Worm (Caenorhabditis elegans) whole organism, young adult: ENCODE measurements around the gene spat-3.

Experiments used
- B0035.1 ChIP-seq: sonication (generic microtip); optimal IDR thresholded peaks from 2 replicates; lab custom pipeline; 2016; ENCODE audit warnings: missing genetic modification characterization, mild to moderate bottlenecking, missing compliant biosample characterization, missing genotype, missing genetic modification reagents
- F39B2.1 ChIP-seq: fragments of 200-800 bp; sonication (Bioruptor generic); IDR thresholded peaks from 2 replicates; pipeline ENCODE4 v1.3.6; 2022; ENCODE audit warnings: missing genetic modification reagents, missing genetic modification characterization, missing compliant biosample characterization
- T07F8.4 ChIP-seq: sonication (generic microtip); optimal IDR thresholded peaks from 2 replicates; lab custom pipeline; 2016; ENCODE audit warnings: mild to moderate bottlenecking, missing genetic modification characterization, moderate library complexity, missing compliant biosample characterization
- Y53F4B.3 ChIP-seq: fragments of 200-800 bp; sonication (Bioruptor generic); IDR thresholded peaks from 2 replicates; pipeline ENCODE4 v1.3.6; 2022; ENCODE audit warnings: missing genetic modification reagents, missing genetic modification characterization, missing compliant biosample characterization
- Y67H2A.10 ChIP-seq: fragments of 200-800 bp; sonication (Bioruptor generic); conservative IDR thresholded peaks from 2 replicates; pipeline ENCODE4 v1.3.6; 2022; ENCODE audit warnings: missing genetic modification reagents, missing genetic modification characterization, missing compliant biosample characterization
- Y79H2A.3 ChIP-seq: fragments of 200-800 bp; sonication (Bioruptor generic); conservative IDR thresholded peaks from 2 replicates; pipeline ENCODE4 v1.3.6; 2022; ENCODE audit warnings: missing genetic modification reagents, missing genetic modification characterization, missing compliant biosample characterization
- ZK185.1 ChIP-seq: sonication (generic microtip); optimal IDR thresholded peaks from 2 replicates; lab custom pipeline; 2016; ENCODE audit warnings: mild to moderate bottlenecking, missing genetic modification characterization, missing compliant biosample characterization; ENCODE audit not compliant: poor library complexity, severe bottlenecking
- akir-1 ChIP-seq: fragments of 200-800 bp; sonication (Bioruptor generic); optimal IDR thresholded peaks from 2 replicates; lab custom pipeline; 2018; ENCODE audit warnings: mild to moderate bottlenecking, missing genetic modification characterization, moderate library complexity, missing compliant biosample characterization
- attf-6 ChIP-seq: fragments of 200-800 bp; sonication (Bioruptor generic); IDR thresholded peaks from 2 replicates; pipeline ENCODE4 v1.3.6; 2022; ENCODE audit warnings: missing genetic modification reagents, missing genetic modification characterization, missing compliant biosample characterization
- bed-1 ChIP-seq: fragments of 200-800 bp; sonication (Bioruptor generic); IDR thresholded peaks from 2 replicates; pipeline ENCODE4 v1.3.6; 2022; ENCODE audit warnings: missing genetic modification reagents, missing genetic modification characterization, missing compliant biosample characterization
- bed-2 ChIP-seq: fragments of 200-800 bp; sonication (Bioruptor generic); IDR thresholded peaks from 2 replicates; pipeline ENCODE4 v1.3.6; 2022; ENCODE audit warnings: missing genetic modification reagents, missing genetic modification characterization, missing compliant biosample characterization
- ceh-58 ChIP-seq: fragments of 200-800 bp; sonication (Bioruptor generic); IDR thresholded peaks from 2 replicates; pipeline ENCODE4 v1.3.6; 2022; ENCODE audit warnings: missing genetic modification characterization, missing compliant biosample characterization
- dox-1 ChIP-seq: fragments of 200-800 bp; sonication (Bioruptor generic); IDR thresholded peaks from 2 replicates; pipeline ENCODE4 v1.3.6; 2022; ENCODE audit warnings: missing genetic modification reagents, missing genetic modification characterization, missing compliant biosample characterization
- dpl-1 ChIP-seq: fragments of 150-350 bp; optimal IDR thresholded peaks from 2 replicates; lab custom pipeline; 2014; ENCODE audit warnings: missing biosample characterization, missing genetic modification reagents, missing genetic modification characterization
- egl-18 ChIP-seq: fragments of 200-800 bp; sonication (Bioruptor generic); IDR thresholded peaks from 2 replicates; pipeline ENCODE4 v1.3.6; 2022; ENCODE audit warnings: missing genetic modification reagents, missing genetic modification characterization, missing compliant biosample characterization
- ekl-4 ChIP-seq: fragments of 200-800 bp; sonication (Bioruptor generic); IDR thresholded peaks from 2 replicates; pipeline ENCODE4 v1.3.6; 2022; ENCODE audit warnings: missing genetic modification reagents, missing genetic modification characterization, missing compliant biosample characterization
- fkh-3 ChIP-seq: sonication (generic microtip); optimal IDR thresholded peaks from 2 replicates; lab custom pipeline; 2016; ENCODE audit warnings: mild to moderate bottlenecking, missing genetic modification characterization, missing compliant biosample characterization
- hlh-12 ChIP-seq: sonication (generic microtip); optimal IDR thresholded peaks from 2 replicates; lab custom pipeline; 2016; ENCODE audit warnings: missing genetic modification characterization, missing compliant biosample characterization
- hrde-1 ChIP-seq: sonication (generic microtip); optimal IDR thresholded peaks from 2 replicates; lab custom pipeline; 2016; ENCODE audit warnings: missing genetic modification characterization, mild to moderate bottlenecking, missing compliant biosample characterization, moderate library complexity, missing genotype, missing genetic modification reagents, borderline replicate concordance
- lag-1 ChIP-seq: fragments of 200-800 bp; sonication (Bioruptor generic); IDR thresholded peaks from 2 replicates; pipeline ENCODE4 v1.3.6; 2022; ENCODE audit warnings: missing genetic modification reagents, missing genetic modification characterization, missing compliant biosample characterization
- lir-1 ChIP-seq: fragments of 200-800 bp; sonication (Bioruptor generic); conservative IDR thresholded peaks from 2 replicates; pipeline ENCODE4 v1.3.6; 2022; ENCODE audit warnings: missing genetic modification reagents, missing genetic modification characterization, missing compliant biosample characterization
- lsl-1 ChIP-seq: fragments of 200-800 bp; sonication (Bioruptor generic); optimal IDR thresholded peaks from 2 replicates; lab custom pipeline; 2018; ENCODE audit warnings: mild to moderate bottlenecking, missing genetic modification characterization, moderate library complexity, missing compliant biosample characterization
- lsy-27 ChIP-seq: sonication (generic microtip); optimal IDR thresholded peaks from 2 replicates; lab custom pipeline; 2017; ENCODE audit warnings: missing genetic modification characterization, mild to moderate bottlenecking, missing compliant biosample characterization, antibody characterized with exemption, missing genotype, borderline replicate concordance; ENCODE audit not compliant: insufficient read depth
- madf-10 ChIP-seq: sonication (generic microtip); optimal IDR thresholded peaks from 2 replicates; lab custom pipeline; 2016; ENCODE audit warnings: mild to moderate bottlenecking, missing genetic modification characterization, missing compliant biosample characterization
- madf-3 ChIP-seq: fragments of 200-800 bp; sonication (Bioruptor generic); IDR thresholded peaks from 2 replicates; pipeline ENCODE4 v1.3.6; 2022; ENCODE audit warnings: missing genetic modification reagents, missing genetic modification characterization, missing compliant biosample characterization
- madf-8 ChIP-seq: fragments of 200-800 bp; sonication (Bioruptor generic); conservative IDR thresholded peaks from 2 replicates; pipeline ENCODE4 v1.3.6; 2022; ENCODE audit warnings: missing genetic modification reagents, missing genetic modification characterization, missing compliant biosample characterization
- mes-4 ChIP-seq: sonication (generic microtip); optimal IDR thresholded peaks from 2 replicates; lab custom pipeline; 2016; ENCODE audit warnings: missing genotype, missing genetic modification characterization, missing compliant biosample characterization
- mxl-1 ChIP-seq: sonication (generic microtip); optimal IDR thresholded peaks from 2 replicates; lab custom pipeline; 2016; ENCODE audit warnings: missing genetic modification characterization, missing compliant biosample characterization
- nhr-120 ChIP-seq: fragments of 200-800 bp; sonication (Bioruptor generic); IDR thresholded peaks from 2 replicates; pipeline ENCODE4 v1.3.6; 2022; ENCODE audit warnings: missing genetic modification characterization, missing compliant biosample characterization
- nhr-90 ChIP-seq: sonication (generic microtip); optimal IDR thresholded peaks from 2 replicates; lab custom pipeline; 2016; ENCODE audit warnings: missing genotype, mild to moderate bottlenecking, missing genetic modification characterization, missing compliant biosample characterization
- pbrm-1 ChIP-seq: fragments of 200-800 bp; sonication (Bioruptor generic); IDR thresholded peaks from 2 replicates; pipeline ENCODE4 v1.3.6; 2022; ENCODE audit warnings: missing genetic modification reagents, missing genetic modification characterization, missing compliant biosample characterization
- repo-1 ChIP-seq: sonication (generic microtip); optimal IDR thresholded peaks from 2 replicates; lab custom pipeline; 2017; ENCODE audit warnings: mild to moderate bottlenecking, missing genetic modification characterization, missing compliant biosample characterization
- snpc-1.1 ChIP-seq: sonication (generic microtip); optimal IDR thresholded peaks from 2 replicates; lab custom pipeline; 2017; ENCODE audit warnings: missing genetic modification characterization, mild to moderate bottlenecking, missing compliant biosample characterization, antibody characterized with exemption, moderate library complexity, missing genotype, missing genetic modification reagents; ENCODE audit not compliant: insufficient read depth
- snpc-4 ChIP-seq, 5 experiments: fragments of 150-350 bp in 1 of 5; sonication (generic microtip) in 4 of 5; optimal IDR thresholded peaks; 2 replicates each; lab custom pipeline; 2014 to 2018; ENCODE audit warnings: missing genetic modification characterization in 5 of 5, missing biosample characterization in 3 of 5, antibody characterized with exemption in 2 of 5, mild to moderate bottlenecking in 2 of 5, missing compliant biosample characterization in 2 of 5, missing genotype in 2 of 5, moderate library complexity in 2 of 5, missing genetic modification reagents in 1 of 5
- tbp1 ChIP-seq: fragments of 200-800 bp; sonication (Bioruptor generic); optimal IDR thresholded peaks from 2 replicates; lab custom pipeline; 2018; ENCODE audit warnings: mild to moderate bottlenecking, missing genetic modification characterization, missing compliant biosample characterization
- xnd-1 ChIP-seq: sonication (generic microtip); optimal IDR thresholded peaks from 2 replicates; lab custom pipeline; 2016; ENCODE audit warnings: missing genotype, missing genetic modification reagents, missing genetic modification characterization, missing compliant biosample characterization
- ztf-22 ChIP-seq: fragments of 200-800 bp; sonication (Bioruptor generic); optimal IDR thresholded peaks from 2 replicates; lab custom pipeline; 2018; ENCODE audit warnings: mild to moderate bottlenecking, missing genetic modification characterization, moderate library complexity, missing compliant biosample characterization
- ztf-3 ChIP-seq: fragments of 200-800 bp; sonication (Bioruptor generic); optimal IDR thresholded peaks from 2 replicates; lab custom pipeline; 2018; ENCODE audit warnings: mild to moderate bottlenecking, missing genetic modification characterization, missing compliant biosample characterization

Gene spat-3

DNA sequence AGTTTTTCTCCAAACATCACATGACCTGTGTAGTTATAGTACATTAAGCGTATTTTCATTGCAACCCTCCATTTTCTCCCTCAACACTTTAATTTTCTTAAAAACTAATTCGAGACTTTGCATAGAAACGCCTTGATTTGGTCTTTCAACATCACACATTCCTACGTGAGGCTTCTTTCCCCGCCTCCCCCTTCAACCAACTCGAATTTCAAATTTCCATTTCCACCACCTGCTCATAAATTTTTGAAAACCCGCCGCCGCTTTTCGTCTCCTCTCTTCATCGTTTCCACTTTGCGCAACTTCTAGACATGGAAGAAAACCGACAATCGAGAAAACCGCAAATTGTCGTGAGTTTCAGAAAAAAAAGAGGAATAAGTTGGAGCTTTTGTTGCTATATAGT is 27.8 kb downstream of the spat-3 start, which contains the start of gene C05E11.3:
Gene C05E11.3, plus strand, starts transcription at position 301 of the 400 bp plus-strand sequence.
- TF ChIP-seq mxl-1 (tag; lab: Kevin White, UChicago) (no peak), lir-1 (GFP tag; lab: Robert Waterston, UW) (no peak), snpc-1.1 (tag; lab: Kevin White, UChicago) (no peak), ztf-3 (GFP tag; lab: Kevin White, UChicago) (no peak), tbp1 (GFP tag; lab: Kevin White, UChicago) (no peak), nhr-90 (tag; lab: Kevin White, UChicago) (no peak), T07F8.4 (tag; lab: Kevin White, UChicago) (no peak), ekl-4 (no peak), pbrm-1 (GFP tag; lab: Robert Waterston, UW) (no peak), hrde-1 (no peak), madf-3 (GFP tag; lab: Robert Waterston, UW) (no peak), mes-4 (tag; lab: Kevin White, UChicago) (no peak), repo-1 (tag; lab: Kevin White, UChicago) (no peak), lsy-27 (tag; lab: Kevin White, UChicago) (no peak), lsl-1 (GFP tag; lab: Kevin White, UChicago) (no peak), Y67H2A.10 (GFP tag; lab: Robert Waterston, UW) (no peak), egl-18 (GFP tag; lab: Robert Waterston, UW) (no peak)

DNA sequence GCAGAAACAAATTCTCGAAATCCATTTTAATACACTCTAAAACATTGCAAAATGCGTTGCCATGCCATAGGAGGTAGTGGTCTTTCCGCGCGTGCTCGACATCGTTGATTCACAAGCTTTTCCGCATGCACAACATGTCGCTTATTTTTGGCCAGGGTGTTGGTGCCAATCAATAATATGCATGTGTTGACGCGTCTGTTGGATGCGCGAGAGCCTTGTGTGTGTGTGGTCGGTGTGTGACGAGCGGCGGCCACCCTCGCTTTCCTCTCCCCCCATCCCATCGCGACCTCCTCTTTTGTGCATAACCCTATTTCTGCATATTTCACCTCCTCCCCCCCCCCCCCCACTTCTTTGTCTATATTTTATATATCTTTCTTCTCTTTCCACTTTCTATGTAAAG is 29.5 kb downstream of the spat-3 start:
- TF ChIP-seq dox-1 (GFP tag; lab: Robert Waterston, UW): no peak
- TF ChIP-seq, all 124 proteins: peak for 0

DNA sequence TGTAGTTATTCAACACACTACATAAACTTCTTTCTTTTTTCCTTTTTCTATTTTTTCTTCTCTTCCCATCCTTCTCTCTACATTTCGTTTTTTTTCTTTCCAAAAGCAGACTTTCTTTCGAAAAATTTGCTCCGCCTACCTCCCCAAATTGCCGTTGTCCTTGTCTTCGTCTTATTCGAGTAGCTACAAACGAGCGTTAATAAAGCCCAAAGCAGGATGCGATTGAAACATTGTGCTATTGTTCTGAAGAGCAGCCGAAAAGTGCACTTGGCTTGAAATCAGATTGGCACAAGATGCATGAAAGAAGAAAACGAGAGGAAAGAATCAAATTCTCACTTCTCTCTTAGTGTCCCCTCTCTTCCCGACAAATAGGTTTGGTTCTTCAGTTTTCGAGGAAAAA is 30.9 kb downstream of the spat-3 start:
- TF ChIP-seq F39B2.1 (GFP tag; lab: Robert Waterston, UW) (no peak), tbp1 (GFP tag; lab: Kevin White, UChicago) (no peak), ZK185.1 (tag; lab: Kevin White, UChicago) (no peak), nhr-120 (GFP tag; lab: Robert Waterston, UW) (no peak), bed-1 (GFP tag; lab: Robert Waterston, UW) (no peak), snpc-4 (GFP tag; optimal IDR thresholded peaks at IDR 0.05; lab: Kevin White, UChicago) (no peak), snpc-4 (tag; optimal IDR thresholded peaks at IDR 0.05; lab: Kevin White, UChicago) (no peak), Y53F4B.3 (GFP tag; lab: Robert Waterston, UW) (no peak), B0035.1 (tag; lab: Kevin White, UChicago) (no peak), lag-1 (GFP tag; lab: Robert Waterston, UW) (no peak), madf-10 (tag; lab: Kevin White, UChicago) (no peak), fkh-3 (tag; lab: Kevin White, UChicago) (no peak), egl-18 (GFP tag; lab: Robert Waterston, UW) (no peak), akir-1 (no peak)
- TF ChIP-seq, all 124 proteins: peak for 0

DNA sequence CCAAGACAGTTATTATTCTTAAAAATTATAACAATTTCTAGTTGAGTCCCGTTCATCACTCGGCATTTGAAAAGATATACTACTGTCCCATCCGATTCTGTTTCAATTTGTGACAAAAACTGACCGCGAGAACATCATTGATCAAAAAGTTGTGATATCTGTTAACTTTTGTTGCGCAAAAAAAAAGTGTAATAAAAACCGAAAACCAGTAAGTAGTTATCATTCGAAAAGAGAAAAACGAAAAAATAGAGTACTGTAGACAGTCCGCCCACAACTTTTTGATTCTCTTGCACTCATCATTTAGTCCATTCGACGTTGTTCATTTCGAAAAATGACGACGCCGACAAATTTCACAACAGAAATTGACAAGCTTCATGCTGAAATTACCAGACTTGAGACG is 34.6 kb downstream of the spat-3 start, which contains the start of gene amt-1:
Gene amt-1, plus strand, starts transcription at position 301 of the 400 bp plus-strand sequence.
- TF ChIP-seq hlh-12 (no peak), bed-2 (GFP tag; lab: Robert Waterston, UW) (no peak), dpl-1 (GFP tag; lab: Kevin White, UChicago) (no peak), ceh-58 (GFP tag; lab: Robert Waterston, UW) (no peak), ztf-22 (GFP tag; lab: Kevin White, UChicago) (no peak), F39B2.1 (GFP tag; lab: Robert Waterston, UW) (no peak), xnd-1 (no peak), Y79H2A.3 (GFP tag; lab: Robert Waterston, UW) (no peak), madf-8 (no peak), attf-6 (GFP tag; lab: Robert Waterston, UW) (no peak)
- TF ChIP-seq, all 124 proteins: peak for 0
